Fruit fly (Drosophila melanogaster): ENCODE measurements around the gene CG8202.

CG8202 gene

DNA sequence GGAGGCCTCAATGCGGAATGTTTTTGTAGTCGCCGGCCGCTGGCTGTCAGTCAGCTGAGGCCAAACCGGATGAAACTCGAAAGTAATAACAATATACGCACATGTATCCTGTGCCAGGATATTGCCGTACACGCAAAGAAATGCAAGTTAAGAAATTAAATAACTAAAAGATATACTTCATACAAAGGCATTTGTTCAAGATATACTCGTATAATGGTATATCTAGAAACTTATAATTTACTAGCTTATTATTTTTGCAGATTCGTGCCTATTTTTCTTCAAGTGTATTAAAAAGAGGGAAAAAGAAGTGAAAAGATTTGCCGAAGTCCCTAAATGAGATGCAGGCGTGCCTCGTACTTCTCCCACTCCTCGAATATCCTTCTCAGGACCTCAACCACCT is 48.6 kb upstream of the CG8202 start (continued):
- TF ChIP-seq CG6272 (GFP tag; IDR thresholded peaks at IDR 0.05) (no peak), CG7963 (GFP tag; IDR thresholded peaks at IDR 0.05; ENCODE audit: partially characterized antibody) (no peak), CG7786 (GFP tag; optimal IDR thresholded peaks at IDR 0.05) (no peak), Asciz (GFP tag; optimal IDR thresholded peaks at IDR 0.05) (no peak), insv (GFP tag; optimal IDR thresholded peaks at IDR 0.05) (no peak), ATbp (GFP tag; optimal IDR thresholded peaks at IDR 0.05) (no peak), kah (GFP tag; optimal IDR thresholded peaks at IDR 0.05) (no peak), sima (GFP tag; optimal IDR thresholded peaks at IDR 0.05) (no peak), Atf3 (GFP tag; optimal IDR thresholded peaks at IDR 0.05) (no peak), lmd (GFP tag; IDR thresholded peaks at IDR 0.05) (no peak), peb (GFP tag; IDR thresholded peaks at IDR 0.05) (no peak), sens (GFP tag) (peak; percentile 74), repo (GFP tag; optimal IDR thresholded peaks at IDR 0.05) (no peak), pho (GFP tag; optimal IDR thresholded peaks at IDR 0.05) (no peak), klu (GFP tag; IDR thresholded peaks at IDR 0.05) (no peak), CG42726 (GFP tag; IDR thresholded peaks at IDR 0.05; ENCODE audit: partially characterized antibody) (no peak), CG34376 (GFP tag; optimal IDR thresholded peaks at IDR 0.05) (no peak), E2f2 (GFP tag; IDR thresholded peaks at IDR 0.05) (no peak), Opbp (GFP tag; IDR thresholded peaks at IDR 0.05; ENCODE audit: partially characterized antibody) (no peak), CG15696 (tag; optimal IDR thresholded peaks at IDR 0.05) (peak; percentile 66), Dref (GFP tag; IDR thresholded peaks at IDR 0.05) (0 out of 2 replicates have a peak, but pooled peaks have one; percentile 1), CG9727 (GFP tag; optimal IDR thresholded peaks at IDR 0.05) (peak; percentile 62), lbe (GFP tag; optimal IDR thresholded peaks at IDR 0.05) (no peak), CG2116 (GFP tag; optimal IDR thresholded peaks at IDR 0.05) (no peak), aop (GFP tag; IDR thresholded peaks at IDR 0.05) (no peak), dan (GFP tag; IDR thresholded peaks at IDR 0.05) (no peak), Nf-YA (GFP tag; IDR thresholded peaks at IDR 0.05) (no peak), CkIIα-i1 (GFP tag; IDR thresholded peaks at IDR 0.05) (no peak), CG12391 (tag; optimal IDR thresholded peaks at IDR 0.05) (peak; percentile 10), CG33557 (GFP tag; optimal IDR thresholded peaks at IDR 0.05) (no peak), Vsx1 (GFP tag; optimal IDR thresholded peaks at IDR 0.05) (no peak), ac (GFP tag; optimal IDR thresholded peaks at IDR 0.05) (peak; percentile 27), tna (GFP tag; IDR thresholded peaks at IDR 0.05; ENCODE audit: partially characterized antibody) (no peak), PHDP (tag; optimal IDR thresholded peaks at IDR 0.05) (no peak), CG17568 (GFP tag; optimal IDR thresholded peaks at IDR 0.05) (no peak), CG3281 (GFP tag; optimal IDR thresholded peaks at IDR 0.05) (no peak), CG18764 (GFP tag; optimal IDR thresholded peaks at IDR 0.05) (no peak), CG2712 (tag; optimal IDR thresholded peaks at IDR 0.05) (no peak), CG8944 (GFP tag; optimal IDR thresholded peaks at IDR 0.05) (no peak), chinmo (GFP tag; IDR thresholded peaks at IDR 0.05; ENCODE audit: partially characterized antibody) (no peak), CG30020 (tag; optimal IDR thresholded peaks at IDR 0.05) (no peak), Aef1 (GFP tag; IDR thresholded peaks at IDR 0.05) (no peak), gsb (GFP tag; IDR thresholded peaks at IDR 0.05) (no peak), CG10979 (tag; optimal IDR thresholded peaks at IDR 0.05) (peak; percentile 47), Dp (GFP tag; optimal IDR thresholded peaks at IDR 0.05) (no peak), lola (GFP tag; optimal IDR thresholded peaks at IDR 0.05) (peak in 1 of 3 experiments; percentile 56), B-H1 (GFP tag; IDR thresholded peaks at IDR 0.05) (no peak), caup (GFP tag; optimal IDR thresholded peaks at IDR 0.05; ENCODE audit: severe bottlenecking) (no peak), p53 (GFP tag; optimal IDR thresholded peaks at IDR 0.05) (no peak), ara (GFP tag; IDR thresholded peaks at IDR 0.05) (no peak), zen (tag; optimal IDR thresholded peaks at IDR 0.05) (peak; percentile 88)

All from whole organism, embryonic.